Fruit fly (Drosophila melanogaster) whole organism, embryonic: ENCODE results near the gene CG15373.

Experiments used
- Abd-B ChIP-seq: fragments of 200-800 bp; sonication (Bioruptor generic); optimal IDR thresholded peaks from 2 replicates; lab custom pipeline; 2018; ENCODE audit warnings: missing biosample characterization, mild to moderate bottlenecking, missing genetic modification characterization, moderate library complexity
- Adf1 ChIP-seq: fragments of 200-800 bp; sonication (Bioruptor generic); IDR thresholded peaks from 2 replicates; pipeline ENCODE4 v1.3.6; 2022; ENCODE audit warnings: missing biosample characterization, missing genetic modification characterization
- Aef1 ChIP-seq: fragments of 200-800 bp; sonication (Bioruptor generic); IDR thresholded peaks from 3 replicates; pipeline ENCODE4 v1.3.6; 2022; ENCODE audit warnings: missing biosample characterization, missing genetic modification characterization
- Antp ChIP-seq: fragments of 200-800 bp; sonication (Bioruptor generic); optimal IDR thresholded peaks from 3 replicates; lab custom pipeline; 2016; ENCODE audit warnings: missing biosample characterization, missing genetic modification characterization
- Atf-2 ChIP-seq: fragments of 200-800 bp; sonication (Bioruptor generic); optimal IDR thresholded peaks from 2 replicates; lab custom pipeline; 2016; ENCODE audit warnings: missing biosample characterization, missing genetic modification characterization
- CG10654 ChIP-seq: fragments of 200-800 bp; sonication (Bioruptor generic); optimal IDR thresholded peaks from 2 replicates; lab custom pipeline; 2016; ENCODE audit warnings: missing biosample characterization, missing genetic modification characterization
- CG11093 ChIP-seq: fragments of 200-800 bp; sonication (Bioruptor generic); IDR thresholded peaks from 3 replicates; pipeline ENCODE4 v1.3.6; 2022; ENCODE audit warnings: missing biosample characterization, missing genetic modification characterization
- CG12219 ChIP-seq: fragments of 200-800 bp; sonication (Bioruptor generic); optimal IDR thresholded peaks from 3 replicates; lab custom pipeline; 2018; ENCODE audit warnings: missing biosample characterization, mild to moderate bottlenecking, missing genetic modification characterization
- CG15696 ChIP-seq: fragments of 200-800 bp; sonication (Bioruptor generic); optimal IDR thresholded peaks from 2 replicates; lab custom pipeline; 2019; ENCODE audit warnings: missing biosample characterization, mild to moderate bottlenecking, missing genetic modification characterization, moderate library complexity
- CG17912 ChIP-seq: fragments of 200-800 bp; sonication (Bioruptor generic); optimal IDR thresholded peaks from 2 replicates; lab custom pipeline; 2018; ENCODE audit warnings: missing biosample characterization, mild to moderate bottlenecking, missing genetic modification characterization
- CG1832 ChIP-seq: fragments of 200-800 bp; sonication (Bioruptor generic); optimal IDR thresholded peaks from 2 replicates; lab custom pipeline; 2017; ENCODE audit warnings: missing biosample characterization, mild to moderate bottlenecking, missing genetic modification characterization, inconsistent platforms
- CG2889 ChIP-seq: fragments of 200-800 bp; sonication (Bioruptor generic); IDR thresholded peaks from 3 replicates; pipeline ENCODE4 v1.3.6; 2022; ENCODE audit warnings: missing biosample characterization, missing genetic modification characterization
- CG4854 ChIP-seq: fragments of 200-800 bp; sonication (Bioruptor generic); optimal IDR thresholded peaks from 2 replicates; lab custom pipeline; 2016; ENCODE audit warnings: missing biosample characterization, missing genetic modification characterization, inconsistent platforms
- CG5180 ChIP-seq: fragments of 200-800 bp; sonication (Bioruptor generic); optimal IDR thresholded peaks from 3 replicates; lab custom pipeline; 2017; ENCODE audit warnings: missing biosample characterization, missing genetic modification characterization, mild to moderate bottlenecking, moderate library complexity, missing genetic modification reagents
- CG7372 ChIP-seq: fragments of 200-800 bp; sonication (Bioruptor generic); IDR thresholded peaks from 2 replicates; pipeline ENCODE4 v1.3.6; 2022; ENCODE audit warnings: missing biosample characterization, missing genetic modification characterization
- CG9797 ChIP-seq: fragments of 200-800 bp; sonication (Bioruptor generic); optimal IDR thresholded peaks from 3 replicates; lab custom pipeline; 2018; ENCODE audit warnings: missing biosample characterization, mild to moderate bottlenecking, missing genetic modification characterization
- CTCF ChIP-seq: fragments of 200-800 bp; sonication (Bioruptor generic); optimal IDR thresholded peaks from 2 replicates; lab custom pipeline; 2017; ENCODE audit warnings: missing biosample characterization, mild to moderate bottlenecking, missing genetic modification characterization, moderate library complexity
- Camta ChIP-seq: fragments of 200-800 bp; sonication (Bioruptor generic); optimal IDR thresholded peaks from 2 replicates; lab custom pipeline; 2016; ENCODE audit warnings: missing biosample characterization, missing genetic modification characterization
- ERR ChIP-seq: fragments of 200-800 bp; sonication (Bioruptor generic); optimal IDR thresholded peaks from 2 replicates; lab custom pipeline; 2016; ENCODE audit warnings: missing biosample characterization, missing genetic modification characterization
- Ets65A ChIP-seq: fragments of 200-800 bp; sonication (Bioruptor generic); peaks from one replicate; lab custom pipeline; 2016; ENCODE audit warnings: missing biosample characterization, missing genetic modification characterization
- Ets97D ChIP-seq: fragments of 200-800 bp; sonication (Bioruptor generic); optimal IDR thresholded peaks from 3 replicates; lab custom pipeline; 2016; ENCODE audit warnings: missing biosample characterization, missing genetic modification characterization
- H15 ChIP-seq: fragments of 200-800 bp; sonication (Bioruptor generic); IDR thresholded peaks from 3 replicates; pipeline ENCODE4 v1.3.6; 2022; ENCODE audit warnings: missing biosample characterization, missing genetic modification characterization
- HLH54F ChIP-seq: fragments of 200-800 bp; sonication (Bioruptor generic); optimal IDR thresholded peaks from 3 replicates; lab custom pipeline; 2016; ENCODE audit warnings: missing biosample characterization, missing genetic modification characterization
- Hey ChIP-seq: fragments of 200-800 bp; sonication (Bioruptor generic); optimal IDR thresholded peaks from 3 replicates; lab custom pipeline; 2018; ENCODE audit warnings: missing biosample characterization, mild to moderate bottlenecking, missing genetic modification characterization
- Hr51 ChIP-seq, 2 experiments: fragments of 200-800 bp; sonication (Bioruptor generic); optimal IDR thresholded peaks; 2 replicates in 1 of 2; 3 replicates in 1 of 2; lab custom pipeline; 2016 to 2018; ENCODE audit warnings: missing biosample characterization in 2 of 2, missing genetic modification characterization in 2 of 2, mild to moderate bottlenecking in 1 of 2, moderate library complexity in 1 of 2
- Lim3 ChIP-seq: fragments of 200-800 bp; sonication (Bioruptor generic); IDR thresholded peaks from 2 replicates; pipeline ENCODE4 v1.3.6; 2022; ENCODE audit warnings: missing biosample characterization, missing genetic modification characterization
- Poxn ChIP-seq: fragments of 200-800 bp; sonication (Bioruptor generic); IDR thresholded peaks from 2 replicates; pipeline ENCODE4 v1.3.6; 2022; ENCODE audit warnings: missing biosample characterization, missing genetic modification characterization
- Six4 ChIP-seq: fragments of 200-800 bp; sonication (Bioruptor generic); optimal IDR thresholded peaks from 2 replicates; lab custom pipeline; 2016; ENCODE audit warnings: missing biosample characterization, missing genetic modification characterization
- Sox102F ChIP-seq: fragments of 200-800 bp; sonication (Bioruptor generic); optimal IDR thresholded peaks from 2 replicates; lab custom pipeline; 2018; ENCODE audit warnings: missing biosample characterization, mild to moderate bottlenecking, missing genetic modification characterization, moderate library complexity
- amos ChIP-seq: fragments of 200-800 bp; sonication (Bioruptor generic); IDR thresholded peaks from 2 replicates; pipeline ENCODE4 v1.3.6; 2022; ENCODE audit warnings: missing biosample characterization, missing genetic modification characterization; ENCODE audit not compliant: partially characterized antibody
- bbx ChIP-seq: fragments of 200-800 bp; sonication (Bioruptor generic); IDR thresholded peaks from 2 replicates; pipeline ENCODE4 v1.3.6; 2022; ENCODE audit warnings: missing biosample characterization, missing genetic modification characterization; ENCODE audit not compliant: partially characterized antibody
- btn ChIP-seq: fragments of 200-800 bp; sonication (Bioruptor generic); optimal IDR thresholded peaks from 2 replicates; lab custom pipeline; 2016; ENCODE audit warnings: missing biosample characterization, missing genetic modification characterization
- cg ChIP-seq: fragments of 200-800 bp; sonication (Bioruptor generic); optimal IDR thresholded peaks from 3 replicates; lab custom pipeline; 2019; ENCODE audit warnings: missing biosample characterization, mild to moderate bottlenecking, missing genetic modification characterization, moderate library complexity
- chn ChIP-seq: fragments of 200-800 bp; sonication (Bioruptor generic); optimal IDR thresholded peaks from 2 replicates; lab custom pipeline; 2016; ENCODE audit warnings: missing biosample characterization, missing genetic modification characterization
- gcm ChIP-seq: fragments of 200-800 bp; sonication (Bioruptor generic); optimal IDR thresholded peaks from 2 replicates; lab custom pipeline; 2019; ENCODE audit warnings: missing biosample characterization, mild to moderate bottlenecking, missing genetic modification characterization, moderate library complexity
- gem ChIP-seq: fragments of 200-800 bp; sonication (Bioruptor generic); optimal IDR thresholded peaks from 2 replicates; lab custom pipeline; 2019; ENCODE audit warnings: missing biosample characterization, mild to moderate bottlenecking, missing genetic modification characterization, moderate library complexity
- insv ChIP-seq, 2 experiments: fragments of 200-800 bp; sonication (Bioruptor generic); optimal IDR thresholded peaks; 3 replicates each; lab custom pipeline; 2016 to 2018; ENCODE audit warnings: missing biosample characterization in 2 of 2, missing genetic modification characterization in 2 of 2
- inv ChIP-seq: fragments of 200-800 bp; sonication (Bioruptor generic); IDR thresholded peaks from 2 replicates; pipeline ENCODE4 v1.3.6; 2022; ENCODE audit warnings: missing biosample characterization, missing genetic modification characterization; ENCODE audit not compliant: partially characterized antibody
- lmd ChIP-seq: fragments of 200-800 bp; sonication (Bioruptor generic); IDR thresholded peaks from 2 replicates; pipeline ENCODE4 v1.3.6; 2022; ENCODE audit warnings: missing biosample characterization, missing genetic modification characterization
- nerfin-1 ChIP-seq: fragments of 200-800 bp; sonication (Bioruptor generic); optimal IDR thresholded peaks from 3 replicates; lab custom pipeline; 2019; ENCODE audit warnings: missing biosample characterization, mild to moderate bottlenecking, missing genetic modification characterization, moderate library complexity
- psq ChIP-seq: fragments of 200-800 bp; sonication (Bioruptor generic); optimal IDR thresholded peaks from 2 replicates; lab custom pipeline; 2017; ENCODE audit warnings: missing biosample characterization, missing genetic modification characterization
- sr ChIP-seq: fragments of 200-800 bp; sonication (Bioruptor generic); IDR thresholded peaks from 3 replicates; pipeline ENCODE4 v1.3.6; 2022; ENCODE audit warnings: missing biosample characterization, missing genetic modification characterization
- trem ChIP-seq: fragments of 200-800 bp; optimal IDR thresholded peaks from 3 replicates; lab custom pipeline; 2019; ENCODE audit warnings: missing biosample characterization, mild to moderate bottlenecking, missing genetic modification characterization, moderate library complexity
- wor ChIP-seq: fragments of 200-800 bp; sonication (Bioruptor generic); IDR thresholded peaks from 2 replicates; pipeline ENCODE4 v1.3.6; 2022; ENCODE audit warnings: missing biosample characterization, missing genetic modification characterization

The CG15373 gene

dm6 chrX:18023615-18024163 is 20.1 kb upstream of the CG15373 start, which contains the start of gene CG6867 (continued):
- TF ChIP-seq Sox102F (GFP tag; lab: Kevin White, UChicago): no peak
- no peak for TF ChIP-seq HLH54F (GFP tag; lab: Kevin White, UChicago)
- TF ChIP-seq ERR: no peak
- no peak for TF ChIP-seq lmd (GFP tag; lab: Robert Waterston, UW)
- no peak for TF ChIP-seq CG15696 (tag; lab: Kevin White, UChicago)
- TF ChIP-seq Camta (GFP tag; lab: Kevin White, UChicago): no peak
- TF ChIP-seq Abd-B (GFP tag; lab: Kevin White, UChicago): no peak
- no peak; the same call in 1 of the 2 replicates for TF ChIP-seq amos (GFP tag; lab: Robert Waterston, UW)
- TF ChIP-seq trem (tag; lab: Kevin White, UChicago): no peak
- no peak for TF ChIP-seq psq (GFP tag; lab: Kevin White, UChicago)
- TF ChIP-seq CG2889 (GFP tag; lab: Robert Waterston, UW): no peak
- no peak for TF ChIP-seq wor
- TF ChIP-seq sr (GFP tag; lab: Robert Waterston, UW): peak; percentile 94
- no peak for TF ChIP-seq CG12219 (GFP tag; lab: Kevin White, UChicago)
- TF ChIP-seq Poxn (GFP tag; lab: Robert Waterston, UW): no peak
- TF ChIP-seq CG7372 (GFP tag; lab: Robert Waterston, UW): no peak
- TF ChIP-seq inv (GFP tag; lab: Robert Waterston, UW): no peak
- no peak for TF ChIP-seq nerfin-1 (tag; lab: Kevin White, UChicago)
- TF ChIP-seq CG10654: no peak
- no peak for TF ChIP-seq CTCF (GFP tag; lab: Kevin White, UChicago)
- no peak for TF ChIP-seq Antp
- TF ChIP-seq Six4: no peak
- no peak for TF ChIP-seq Aef1 (GFP tag; lab: Robert Waterston, UW)
- TF ChIP-seq CG5180 (GFP tag; lab: Kevin White, UChicago): peak; percentile 56
- no peak; the same call in 1 of the 2 replicates for TF ChIP-seq bbx (GFP tag; lab: Robert Waterston, UW)
- TF ChIP-seq, all 482 proteins: peak for 36

DNA sequence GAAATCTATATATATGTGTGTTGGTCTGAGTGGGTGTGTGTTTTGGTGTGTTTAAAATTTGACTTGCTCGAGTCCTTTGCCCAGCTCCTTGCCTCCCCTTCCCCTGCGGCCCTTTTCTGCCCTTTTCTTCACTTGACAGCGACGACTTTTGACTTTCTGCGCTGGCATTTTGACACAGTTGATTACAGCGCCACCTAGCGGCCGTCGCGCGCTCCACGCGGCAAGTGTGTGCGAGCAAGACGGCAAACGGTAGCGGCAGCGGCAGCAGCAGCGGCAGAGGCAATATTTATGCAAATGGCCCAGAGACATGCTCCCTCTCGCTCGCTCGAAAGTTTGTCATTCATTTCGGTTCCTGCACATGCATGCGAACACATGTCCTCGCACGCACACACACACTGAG is 8.3 kb downstream of the CG15373 start:
- TF ChIP-seq Adf1 (GFP tag; lab: Robert Waterston, UW) (peak; percentile 62), Ets97D (GFP tag; lab: Kevin White, UChicago) (no peak), chn (no peak), CTCF (GFP tag; lab: Kevin White, UChicago) (peak; percentile 86), Atf-2 (no peak), Hey (tag; lab: Kevin White, UChicago) (no peak), cg (no peak), CG1832 (GFP tag; lab: Kevin White, UChicago) (peak; percentile 32), Ets65A (GFP tag; lab: Kevin White, UChicago) (peak; percentile 84), insv (GFP tag; optimal IDR thresholded peaks at IDR 0.05; lab: Kevin White, UChicago) (no peak), CG9797 (GFP tag; lab: Kevin White, UChicago) (no peak), gem (tag; lab: Kevin White, UChicago) (no peak), btn (GFP tag; lab: Kevin White, UChicago) (no peak), Hr51 (GFP tag; optimal IDR thresholded peaks at IDR 0.05; lab: Kevin White, UChicago) (peak in 1 of 2 experiments; percentile 7), CG4854 (GFP tag; lab: Kevin White, UChicago) (no peak), CG17912 (GFP tag; lab: Kevin White, UChicago) (no peak), Lim3 (no peak), H15 (GFP tag; lab: Robert Waterston, UW) (no peak), gcm (GFP tag; lab: Kevin White, UChicago) (no peak), CG11093 (GFP tag; lab: Robert Waterston, UW) (no peak)
